Worm (Caenorhabditis elegans) whole organism, L3 larva: ENCODE results near the gene F40F9.10.

Source experiments
- R02D3.7 ChIP-seq: fragments of 150-350 bp; optimal IDR thresholded peaks from 2 replicates; lab custom pipeline; 2014; ENCODE audit warnings: missing biosample characterization, missing genetic modification characterization
- aly-2 ChIP-seq: fragments of 150-350 bp; optimal IDR thresholded peaks from 2 replicates; lab custom pipeline; 2014; ENCODE audit warnings: missing biosample characterization, missing genetic modification characterization
- ama-1 ChIP-seq: fragments of 150-350 bp; optimal IDR thresholded peaks from 2 replicates; lab custom pipeline; 2018
- ceh-16 ChIP-seq: sonication (generic microtip); optimal IDR thresholded peaks from 2 replicates; lab custom pipeline; 2017; ENCODE audit warnings: missing biosample characterization, missing genetic modification characterization
- ceh-9 ChIP-seq: sonication (generic microtip); optimal IDR thresholded peaks from 2 replicates; lab custom pipeline; 2018; ENCODE audit warnings: missing biosample characterization, missing genetic modification characterization
- elt-1 ChIP-seq: fragments of 150-350 bp; optimal IDR thresholded peaks from 2 replicates; lab custom pipeline; 2014; ENCODE audit warnings: missing biosample characterization, missing genetic modification characterization
- fkh-10 ChIP-seq: sonication (generic microtip); optimal IDR thresholded peaks from 2 replicates; lab custom pipeline; 2017; ENCODE audit warnings: missing biosample characterization, missing genetic modification reagents, missing genetic modification characterization
- hmg-11 ChIP-seq: sonication (generic microtip); optimal IDR thresholded peaks from 2 replicates; lab custom pipeline; 2016; ENCODE audit warnings: missing genetic modification characterization, missing compliant biosample characterization
- lin-15B ChIP-seq: fragments of 150-350 bp; optimal IDR thresholded peaks from 2 replicates; lab custom pipeline; 2014; ENCODE audit warnings: missing biosample characterization, missing genetic modification characterization
- lin-39 ChIP-seq: fragments of 150-350 bp; optimal IDR thresholded peaks from 2 replicates; lab custom pipeline; 2018; ENCODE audit warnings: missing biosample characterization, missing genetic modification reagents, missing genetic modification characterization
- lsy-12 ChIP-seq: sonication (generic microtip); optimal IDR thresholded peaks from 2 replicates; lab custom pipeline; 2016; ENCODE audit warnings: mild to moderate bottlenecking, missing genetic modification characterization, missing compliant biosample characterization
- mdl-1 ChIP-seq: fragments of 150-350 bp; optimal IDR thresholded peaks from 2 replicates; lab custom pipeline; 2014; ENCODE audit warnings: missing biosample characterization, missing genetic modification characterization
- mml-1 ChIP-seq: fragments of 150-350 bp; sonication (generic microtip); optimal IDR thresholded peaks from 3 replicates; lab custom pipeline; 2014; ENCODE audit warnings: missing biosample characterization, missing genetic modification characterization
- nfya-1 ChIP-seq: sonication (generic microtip); optimal IDR thresholded peaks from 2 replicates; lab custom pipeline; 2017; ENCODE audit warnings: missing genetic modification characterization, mild to moderate bottlenecking, missing compliant biosample characterization, antibody characterized with exemption, moderate library complexity; ENCODE audit not compliant: insufficient read depth
- nhr-11 ChIP-seq: fragments of 150-350 bp; optimal IDR thresholded peaks from 2 replicates; lab custom pipeline; 2014; ENCODE audit warnings: missing biosample characterization, missing genetic modification characterization
- nhr-237 ChIP-seq: fragments of 150-350 bp; optimal IDR thresholded peaks from 2 replicates; lab custom pipeline; 2014; ENCODE audit warnings: missing biosample characterization, missing genetic modification characterization
- nhr-28 ChIP-seq: fragments of 150-350 bp; optimal IDR thresholded peaks from 2 replicates; lab custom pipeline; 2014; ENCODE audit warnings: missing biosample characterization, missing genetic modification characterization
- nhr-43 ChIP-seq: sonication (generic microtip); optimal IDR thresholded peaks from 2 replicates; lab custom pipeline; 2016; ENCODE audit warnings: mild to moderate bottlenecking, missing genetic modification characterization, missing compliant biosample characterization; ENCODE audit not compliant: poor library complexity, severe bottlenecking
- nhr-76 ChIP-seq: fragments of 150-350 bp; sonication (generic microtip); optimal IDR thresholded peaks from 5 replicates; lab custom pipeline; 2014; ENCODE audit warnings: missing biosample characterization, missing genetic modification characterization
- nhr-77 ChIP-seq: fragments of 150-350 bp; optimal IDR thresholded peaks from 2 replicates; lab custom pipeline; 2014; ENCODE audit warnings: missing biosample characterization, missing genetic modification characterization
- pha-4 ChIP-seq: fragments of 150-350 bp; optimal IDR thresholded peaks from 2 replicates; lab custom pipeline; 2014; ENCODE audit warnings: missing biosample characterization, missing genetic modification reagents, missing genetic modification characterization
- pqm-1 ChIP-seq: fragments of 150-350 bp; optimal IDR thresholded peaks from 2 replicates; lab custom pipeline; 2017; ENCODE audit warnings: missing biosample characterization, missing genetic modification characterization, inconsistent platforms
- sea-2 ChIP-seq: fragments of 150-350 bp; sonication (generic microtip); optimal IDR thresholded peaks from 4 replicates; lab custom pipeline; 2014; ENCODE audit warnings: missing biosample characterization, missing genetic modification reagents, missing genetic modification characterization
- skn-1 ChIP-seq: fragments of 150-350 bp; optimal IDR thresholded peaks from 2 replicates; lab custom pipeline; 2014; ENCODE audit warnings: missing biosample characterization, missing genetic modification characterization
- tbx-2 ChIP-seq: sonication (generic microtip); optimal IDR thresholded peaks from 2 replicates; lab custom pipeline; 2016; ENCODE audit warnings: mild to moderate bottlenecking, missing genetic modification characterization, missing compliant biosample characterization
- zag-1 ChIP-seq: fragments of 150-350 bp; optimal IDR thresholded peaks from 2 replicates; lab custom pipeline; 2014; ENCODE audit warnings: missing biosample characterization, missing genetic modification characterization

Gene F40F9.10

ce11 chrV:9666394-9666793 is 47.0 kb downstream of the F40F9.10 start, which contains the start of gene ZK287.1:
Gene ZK287.1, plus strand, starts transcription at chrV:9666694.
- TF ChIP-seq mdl-1 (tag; lab: Kevin White, UChicago), result no peak
- peak; percentile 15 for TF ChIP-seq lin-39 (tag; lab: Kevin White, UChicago)
- TF ChIP-seq nfya-1, result peak; percentile 27
- TF ChIP-seq, all 47 proteins: peak for 2

ce11 chrV:9664620-9665019 is 48.8 kb downstream of the F40F9.10 start:
- TF ChIP-seq pqm-1, result no peak
- peak; percentile 43 for TF ChIP-seq mdl-1 (tag; lab: Kevin White, UChicago)
- no peak for TF ChIP-seq elt-1 (tag; lab: Kevin White, UChicago)
- peak; percentile 74 for TF ChIP-seq lin-39 (tag; lab: Kevin White, UChicago)
- no peak for TF ChIP-seq aly-2 (tag; lab: Kevin White, UChicago)
- peak; percentile 78 for TF ChIP-seq fkh-10 (GFP tag; lab: Kevin White, UChicago)
- peak; percentile 59 for TF ChIP-seq nfya-1
- no peak for TF ChIP-seq nhr-76 (tag; lab: Kevin White, UChicago)
- TF ChIP-seq ceh-16 (tag; lab: Kevin White, UChicago), result no peak
- peak; percentile 29 for TF ChIP-seq lin-15B (tag; lab: Kevin White, UChicago)
- no peak for TF ChIP-seq sea-2 (GFP tag; lab: Kevin White, UChicago)
- TF ChIP-seq nhr-43 (tag; lab: Kevin White, UChicago), result no peak
- no peak for TF ChIP-seq ceh-9 (tag; lab: Kevin White, UChicago)
- no peak for TF ChIP-seq hmg-11 (tag; lab: Kevin White, UChicago)

ce11 chrV:9663948-9664347 is 49.5 kb downstream of the F40F9.10 start:
- TF ChIP-seq skn-1 (tag; lab: Kevin White, UChicago), result no peak

- TF ChIP-seq pha-4 (no peak), nhr-237 (tag; lab: Kevin White, UChicago) (no peak), ceh-16 (tag; lab: Kevin White, UChicago) (no peak), tbx-2 (tag; lab: Kevin White, UChicago) (no peak), lsy-12 (no peak), nhr-28 (no peak), R02D3.7 (tag; lab: Kevin White, UChicago) (no peak), lin-15B (tag; lab: Kevin White, UChicago) (no peak), nhr-77 (tag; lab: Kevin White, UChicago) (no peak), mml-1 (tag; lab: Kevin White, UChicago) (no peak), nhr-11 (tag; lab: Kevin White, UChicago) (no peak), zag-1 (tag; lab: Kevin White, UChicago) (no peak), ama-1 (lab: Kevin White, UChicago) (no peak), fkh-10 (GFP tag; lab: Kevin White, UChicago) (no peak)
These were observed 51.9 kb downstream of the F40F9.10 start, which contains the start of gene pitr-4 for ce11 chrV:9661514-9661913. Gene pitr-4, minus strand, starts transcription at chrV:9661614.
